Worm (Caenorhabditis elegans): Measurements from ENCODE around the gene pac-1.

ce11 chrIII:8446940-8447403, 47.8 kb upstream of the pac-1 start, which contains the start of gene rpn-3:
- TF ChIP-seq nhr-12 (tag; optimal IDR thresholded peaks at IDR 0.05): no peak
- peak; percentile 51 for TF ChIP-seq fos-1 (tag; optimal IDR thresholded peaks at IDR 0.05)
- peak; percentile 85 for TF ChIP-seq ceh-28 (tag; optimal IDR thresholded peaks at IDR 0.05)
- TF ChIP-seq mdl-1 (tag; optimal IDR thresholded peaks at IDR 0.05): no peak
- TF ChIP-seq nhr-11 (tag; optimal IDR thresholded peaks at IDR 0.05): peak; percentile 92

Measured in whole organism, L3 larva.